Worm (Caenorhabditis elegans): ENCODE measurements around the gene M110.9.

M110.9 gene

ce11 chrII:8223945-8224344, 7.1 kb upstream of the M110.9 start:
- no peak for TF ChIP-seq unc-39 (tag; optimal IDR thresholded peaks at IDR 0.05)
- no peak for TF ChIP-seq ztf-11 (tag; optimal IDR thresholded peaks at IDR 0.05)
- no peak for TF ChIP-seq F26F4.8 (GFP tag; conservative IDR thresholded peaks at IDR 0.05)
- peak in 1 of 2 experiments; percentile 83 for TF ChIP-seq unc-62 (GFP tag; optimal IDR thresholded peaks at IDR 0.05 in 1 of 2)
- TF ChIP-seq unc-62 (tag; optimal IDR thresholded peaks at IDR 0.05) = no peak
- no peak for TF ChIP-seq gei-8 (GFP tag; optimal IDR thresholded peaks at IDR 0.05)

DNA sequence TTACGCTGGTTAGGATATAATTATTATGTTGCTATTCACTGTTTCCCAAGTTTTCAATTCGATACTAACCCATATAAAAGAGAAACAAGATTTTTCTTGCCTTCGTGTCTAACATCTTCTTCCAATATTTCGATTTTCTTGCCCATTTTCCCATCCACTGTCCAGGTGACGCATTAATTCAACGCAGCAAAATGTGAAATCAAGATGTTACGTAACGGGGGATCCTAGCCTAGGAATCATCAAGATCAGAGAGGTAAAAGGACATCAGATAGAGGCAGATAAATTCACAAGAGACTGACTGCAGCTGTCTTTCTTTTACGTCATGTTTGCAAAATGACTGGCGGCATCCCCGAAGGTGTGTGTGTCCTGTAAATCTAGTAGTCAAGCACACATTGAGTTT, 6.5 kb upstream of the M110.9 start:
- TF ChIP-seq tag-97 (GFP tag; IDR thresholded peaks at IDR 0.05) = no peak
- no peak for TF ChIP-seq D1046.2 (GFP tag; IDR thresholded peaks at IDR 0.05)
- no peak for TF ChIP-seq lin-13 (GFP tag; optimal IDR thresholded peaks at IDR 0.05)
- no peak for TF ChIP-seq Y105C5A.15 (GFP tag; IDR thresholded peaks at IDR 0.05)
- TF ChIP-seq dmd-6 (GFP tag; IDR thresholded peaks at IDR 0.05) = no peak
- TF ChIP-seq nhr-42 (GFP tag; IDR thresholded peaks at IDR 0.05) = no peak
- TF ChIP-seq nhr-25 (tag; optimal IDR thresholded peaks at IDR 0.05; ENCODE audit: borderline replicate concordance, insufficient read depth) = no peak
- peak; percentile 13 for TF ChIP-seq aha-1 (tag)
- TF ChIP-seq unc-62 (GFP tag; optimal IDR thresholded peaks at IDR 0.05 in 1 of 2) = peak in 1 of 2 experiments; percentile 99
- no peak for TF ChIP-seq unc-62 (tag; optimal IDR thresholded peaks at IDR 0.05)

- TF ChIP-seq nhr-28 (tag; optimal IDR thresholded peaks at IDR 0.05) = peak; percentile 76
- no peak for TF ChIP-seq dmd-9 (GFP tag; IDR thresholded peaks at IDR 0.05)
- TF ChIP-seq dve-1 (tag; optimal IDR thresholded peaks at IDR 0.05; ENCODE audit: insufficient read depth) = peak; percentile 17
- peak in 1 of 2 experiments; percentile 75 for TF ChIP-seq unc-62 (GFP tag; optimal IDR thresholded peaks at IDR 0.05 in 1 of 2)
- TF ChIP-seq unc-62 (tag; optimal IDR thresholded peaks at IDR 0.05) = no peak
- TF ChIP-seq ztf-11 (tag; optimal IDR thresholded peaks at IDR 0.05) = no peak
- TF ChIP-seq hlh-30 (tag; optimal IDR thresholded peaks at IDR 0.05; ENCODE audit: insufficient read depth) = peak; percentile 17
Observed at ce11 chrII:8225347-8225746, 5.7 kb upstream of the M110.9 start.

- no peak for TF ChIP-seq egl-27 (tag; optimal IDR thresholded peaks at IDR 0.05)
- TF ChIP-seq duxl-1 (tag; optimal IDR thresholded peaks at IDR 0.05; ENCODE audit: poor library complexity) = no peak
- no peak for TF ChIP-seq daf-16 (GFP tag; optimal IDR thresholded peaks at IDR 0.05)
- no peak for TF ChIP-seq daf-16 (tag; optimal IDR thresholded peaks at IDR 0.05)
- TF ChIP-seq ama-1 (optimal IDR thresholded peaks at IDR 0.05) = no peak
- TF ChIP-seq tra-1 (GFP tag; IDR thresholded peaks at IDR 0.05) = no peak
- peak; percentile 56 for TF ChIP-seq aha-1 (tag)
- TF ChIP-seq lin-13 (GFP tag; optimal IDR thresholded peaks at IDR 0.05) = no peak
- TF ChIP-seq dmd-9 (GFP tag; IDR thresholded peaks at IDR 0.05) = no peak
- peak; percentile 60 for TF ChIP-seq hlh-30 (tag; optimal IDR thresholded peaks at IDR 0.05; ENCODE audit: insufficient read depth)
- peak in 1 of 2 experiments; percentile 23 for TF ChIP-seq unc-62 (GFP tag; optimal IDR thresholded peaks at IDR 0.05 in 1 of 2)
- no peak for TF ChIP-seq unc-62 (tag; optimal IDR thresholded peaks at IDR 0.05)
- no peak for TF ChIP-seq unc-130 (GFP tag; optimal IDR thresholded peaks at IDR 0.05)
- no peak for TF ChIP-seq daf-19 (GFP tag; conservative IDR thresholded peaks at IDR 0.05)
- TF ChIP-seq Y48G9A.11 (GFP tag; IDR thresholded peaks at IDR 0.05) = no peak
- no peak for TF ChIP-seq zip-11 (GFP tag; IDR thresholded peaks at IDR 0.05)
- no peak for TF ChIP-seq gei-8 (GFP tag; optimal IDR thresholded peaks at IDR 0.05)
- TF ChIP-seq mdt-29 (GFP tag; IDR thresholded peaks at IDR 0.05) = no peak
- no peak for TF ChIP-seq lin-29 (GFP tag; IDR thresholded peaks at IDR 0.05)
- TF ChIP-seq jun-1 (tag; optimal IDR thresholded peaks at IDR 0.05) = no peak
- peak; percentile 14 for TF ChIP-seq mep-1 (tag; optimal IDR thresholded peaks at IDR 0.05)
- no peak for TF ChIP-seq nhr-76 (tag; optimal IDR thresholded peaks at IDR 0.05)
- no peak for TF ChIP-seq fos-1 (tag; optimal IDR thresholded peaks at IDR 0.05)
- no peak for TF ChIP-seq lin-1 (GFP tag; IDR thresholded peaks at IDR 0.05)
- TF ChIP-seq ztf-7 (tag; optimal IDR thresholded peaks at IDR 0.05) = no peak
Observed at ce11 chrII:8225914-8226313, 5.2 kb upstream of the M110.9 start.

All from whole organism, L4 larva.